Fruit fly (Drosophila melanogaster) whole organism, embryonic: Measurements from ENCODE around the gene CG10348.

ENCODE experiments used
- Ada2b ChIP-seq: fragments of 200-800 bp; sonication (Bioruptor generic); IDR thresholded peaks from 2 replicates; pipeline ENCODE4 v1.3.6; 2022; ENCODE audit warnings: missing biosample characterization, missing genetic modification characterization
- Adf1 ChIP-seq: fragments of 200-800 bp; sonication (Bioruptor generic); IDR thresholded peaks from 2 replicates; pipeline ENCODE4 v1.3.6; 2022; ENCODE audit warnings: missing biosample characterization, missing genetic modification characterization
- Atf6 ChIP-seq: fragments of 200-800 bp; sonication (Bioruptor generic); IDR thresholded peaks from 2 replicates; pipeline ENCODE4 v1.3.6; 2022; ENCODE audit warnings: missing biosample characterization, missing genetic modification characterization
- B-H1 ChIP-seq: fragments of 200-800 bp; sonication (Bioruptor generic); IDR thresholded peaks from 3 replicates; pipeline ENCODE4 v1.3.6; 2022; ENCODE audit warnings: missing biosample characterization, missing genetic modification characterization
- CG10462 ChIP-seq: fragments of 200-800 bp; sonication (Bioruptor generic); optimal IDR thresholded peaks from 2 replicates; lab custom pipeline; 2016; ENCODE audit warnings: missing biosample characterization, missing genetic modification characterization
- CG10979 ChIP-seq: fragments of 200-800 bp; sonication (Bioruptor generic); optimal IDR thresholded peaks from 2 replicates; lab custom pipeline; 2018; ENCODE audit warnings: missing biosample characterization, mild to moderate bottlenecking, missing genetic modification characterization, moderate library complexity
- CG11456 ChIP-seq: fragments of 200-800 bp; sonication (Bioruptor generic); IDR thresholded peaks from 3 replicates; pipeline ENCODE4 v1.3.6; 2022; ENCODE audit warnings: missing biosample characterization, missing genetic modification characterization
- CG11504 ChIP-seq: fragments of 200-800 bp; sonication (Bioruptor generic); optimal IDR thresholded peaks from 3 replicates; lab custom pipeline; 2019; ENCODE audit warnings: missing biosample characterization, mild to moderate bottlenecking, missing genetic modification characterization, moderate library complexity
- CG11695 ChIP-seq: fragments of 200-800 bp; sonication (Bioruptor generic); IDR thresholded peaks from 3 replicates; pipeline ENCODE4 v1.3.6; 2022; ENCODE audit warnings: missing biosample characterization, missing genetic modification characterization
- CG12391 ChIP-seq: fragments of 200-800 bp; sonication (Bioruptor generic); optimal IDR thresholded peaks from 3 replicates; lab custom pipeline; 2018; ENCODE audit warnings: missing biosample characterization, mild to moderate bottlenecking, missing genetic modification characterization, moderate library complexity
- CG15696 ChIP-seq: fragments of 200-800 bp; sonication (Bioruptor generic); optimal IDR thresholded peaks from 2 replicates; lab custom pipeline; 2019; ENCODE audit warnings: missing biosample characterization, mild to moderate bottlenecking, missing genetic modification characterization, moderate library complexity
- CG16863 ChIP-seq: fragments of 200-800 bp; sonication (Bioruptor generic); optimal IDR thresholded peaks from 3 replicates; lab custom pipeline; 2016; ENCODE audit warnings: missing biosample characterization, missing genetic modification characterization
- CG17385 ChIP-seq: fragments of 200-800 bp; sonication (Bioruptor generic); optimal IDR thresholded peaks from 3 replicates; lab custom pipeline; 2018; ENCODE audit warnings: missing biosample characterization, mild to moderate bottlenecking, missing genetic modification characterization
- CG30403 ChIP-seq: fragments of 200-800 bp; sonication (Bioruptor generic); optimal IDR thresholded peaks from 3 replicates; lab custom pipeline; 2016; ENCODE audit warnings: missing biosample characterization, missing genetic modification characterization
- CG31224 ChIP-seq: fragments of 200-800 bp; sonication (Bioruptor generic); IDR thresholded peaks from 2 replicates; pipeline ENCODE4 v1.3.6; 2022; ENCODE audit warnings: missing biosample characterization, missing genetic modification characterization
- CG32532 ChIP-seq: fragments of 200-800 bp; sonication (Bioruptor generic); IDR thresholded peaks from 2 replicates; pipeline ENCODE4 v1.3.6; 2022; ENCODE audit warnings: missing biosample characterization, missing genetic modification characterization
- CG33557 ChIP-seq: fragments of 200-800 bp; sonication (Bioruptor generic); optimal IDR thresholded peaks from 2 replicates; lab custom pipeline; 2019; ENCODE audit warnings: missing biosample characterization, mild to moderate bottlenecking, missing genetic modification characterization, moderate library complexity
- CG4404 ChIP-seq: fragments of 200-800 bp; sonication (Bioruptor generic); IDR thresholded peaks from 2 replicates; pipeline ENCODE4 v1.3.6; 2022; ENCODE audit warnings: missing biosample characterization, missing genetic modification characterization
- CG4820 ChIP-seq: fragments of 200-800 bp; sonication (Bioruptor generic); optimal IDR thresholded peaks from 3 replicates; lab custom pipeline; 2016; ENCODE audit warnings: missing biosample characterization, missing genetic modification characterization
- CG6254 ChIP-seq: fragments of 200-800 bp; sonication (Bioruptor generic); optimal IDR thresholded peaks from 3 replicates; lab custom pipeline; 2017; ENCODE audit warnings: mild to moderate bottlenecking, missing biosample characterization, missing genetic modification reagents, missing genetic modification characterization
- CG9797 ChIP-seq: fragments of 200-800 bp; sonication (Bioruptor generic); optimal IDR thresholded peaks from 3 replicates; lab custom pipeline; 2018; ENCODE audit warnings: missing biosample characterization, mild to moderate bottlenecking, missing genetic modification characterization
- CG9876 ChIP-seq: fragments of 200-800 bp; sonication (Bioruptor generic); optimal IDR thresholded peaks from 2 replicates; lab custom pipeline; 2016; ENCODE audit warnings: missing biosample characterization, missing genetic modification characterization
- CG9932 ChIP-seq: fragments of 200-800 bp; sonication (Bioruptor generic); IDR thresholded peaks from 2 replicates; pipeline ENCODE4 v1.3.6; 2022; ENCODE audit warnings: missing biosample characterization, missing genetic modification characterization
- Camta ChIP-seq: fragments of 200-800 bp; sonication (Bioruptor generic); optimal IDR thresholded peaks from 2 replicates; lab custom pipeline; 2016; ENCODE audit warnings: missing biosample characterization, missing genetic modification characterization
- Dip3 ChIP-seq: fragments of 200-800 bp; sonication (Bioruptor generic); optimal IDR thresholded peaks from 3 replicates; lab custom pipeline; 2016; ENCODE audit warnings: missing biosample characterization, missing genetic modification characterization
- Drgx ChIP-seq: fragments of 200-800 bp; sonication (Bioruptor generic); IDR thresholded peaks from 2 replicates; pipeline ENCODE4 v1.3.6; 2022; ENCODE audit warnings: missing biosample characterization, missing genetic modification characterization
- HmgD ChIP-seq: fragments of 200-800 bp; sonication (Bioruptor generic); optimal IDR thresholded peaks from 3 replicates; lab custom pipeline; 2016; ENCODE audit warnings: missing biosample characterization, missing genetic modification characterization
- MTF-1 ChIP-seq: fragments of 200-800 bp; sonication (Bioruptor generic); optimal IDR thresholded peaks from 2 replicates; lab custom pipeline; 2018; ENCODE audit warnings: missing biosample characterization, mild to moderate bottlenecking, missing genetic modification characterization, borderline replicate concordance
- Med ChIP-seq: fragments of 200-800 bp; sonication (Bioruptor generic); peaks from one replicate; lab custom pipeline; 2016; ENCODE audit warnings: missing biosample characterization, missing genetic modification characterization, mild to moderate bottlenecking, inconsistent platforms, moderate library complexity
- Mes4 ChIP-seq: fragments of 200-800 bp; sonication (Bioruptor generic); optimal IDR thresholded peaks from 2 replicates; lab custom pipeline; 2016; ENCODE audit warnings: missing biosample characterization, missing genetic modification characterization
- Ravus ChIP-seq: fragments of 200-800 bp; sonication (Bioruptor generic); IDR thresholded peaks from 2 replicates; pipeline ENCODE4 v1.3.6; 2022; ENCODE audit warnings: missing biosample characterization, missing genetic modification characterization
- Rfx ChIP-seq: fragments of 200-800 bp; sonication (Bioruptor generic); IDR thresholded peaks from 2 replicates; pipeline ENCODE4 v1.3.6; 2022; ENCODE audit warnings: missing biosample characterization, missing genetic modification characterization
- bbx ChIP-seq: fragments of 200-800 bp; sonication (Bioruptor generic); IDR thresholded peaks from 2 replicates; pipeline ENCODE4 v1.3.6; 2022; ENCODE audit warnings: missing biosample characterization, missing genetic modification characterization; ENCODE audit not compliant: partially characterized antibody
- bsh ChIP-seq, 2 experiments: fragments of 200-800 bp; sonication (Bioruptor generic); optimal IDR thresholded peaks; 2 replicates each; lab custom pipeline; 2017 to 2018; ENCODE audit warnings: mild to moderate bottlenecking in 2 of 2, missing biosample characterization in 2 of 2, missing genetic modification characterization in 2 of 2, moderate library complexity in 1 of 2
- dmrt11E ChIP-seq: fragments of 200-800 bp; sonication (Bioruptor generic); optimal IDR thresholded peaks from 3 replicates; lab custom pipeline; 2018; ENCODE audit warnings: missing biosample characterization, mild to moderate bottlenecking, missing genetic modification characterization, moderate library complexity
- esg ChIP-seq: fragments of 200-800 bp; sonication (Bioruptor generic); conservative IDR thresholded peaks from 2 replicates; pipeline ENCODE4 v1.3.6; 2022; ENCODE audit warnings: missing biosample characterization, missing genetic modification characterization
- gcm ChIP-seq: fragments of 200-800 bp; sonication (Bioruptor generic); optimal IDR thresholded peaks from 2 replicates; lab custom pipeline; 2019; ENCODE audit warnings: missing biosample characterization, mild to moderate bottlenecking, missing genetic modification characterization, moderate library complexity
- kah ChIP-seq: fragments of 200-800 bp; sonication (Bioruptor generic); optimal IDR thresholded peaks from 2 replicates; lab custom pipeline; 2018; ENCODE audit warnings: missing biosample characterization, mild to moderate bottlenecking, missing genetic modification characterization
- lab ChIP-seq: fragments of 200-800 bp; sonication (Bioruptor generic); optimal IDR thresholded peaks from 3 replicates; lab custom pipeline; 2017; ENCODE audit warnings: missing biosample characterization, missing genetic modification characterization, mild to moderate bottlenecking, moderate library complexity, missing genetic modification reagents
- lmd ChIP-seq: fragments of 200-800 bp; sonication (Bioruptor generic); IDR thresholded peaks from 2 replicates; pipeline ENCODE4 v1.3.6; 2022; ENCODE audit warnings: missing biosample characterization, missing genetic modification characterization
- lola ChIP-seq, 3 experiments: fragments of >200 bp in 2 of 3; fragments of 200-800 bp in 1 of 3; sonication (Bioruptor generic) in 1 of 3; optimal IDR thresholded peaks; 2 replicates each; lab custom pipeline; 2017 to 2019; ENCODE audit warnings: missing biosample characterization in 3 of 3, missing genetic modification characterization in 3 of 3, mild to moderate bottlenecking in 1 of 3, moderate library complexity in 1 of 3
- mld ChIP-seq: fragments of 200-800 bp; sonication (Bioruptor generic); IDR thresholded peaks from 3 replicates; pipeline ENCODE4 v1.3.6; 2022; ENCODE audit warnings: missing biosample characterization, missing genetic modification characterization; ENCODE audit not compliant: partially characterized antibody
- nau ChIP-seq: fragments of 200-800 bp; sonication (Bioruptor generic); optimal IDR thresholded peaks from 3 replicates; lab custom pipeline; 2017; ENCODE audit warnings: missing biosample characterization, mild to moderate bottlenecking, missing genetic modification characterization, missing genetic modification reagents
- phol ChIP-seq: fragments of 200-800 bp; sonication (Bioruptor generic); optimal IDR thresholded peaks from 3 replicates; lab custom pipeline; 2018; ENCODE audit warnings: missing biosample characterization, mild to moderate bottlenecking, missing genetic modification characterization, moderate library complexity
- pum ChIP-seq: fragments of 200-800 bp; sonication (Bioruptor generic); optimal IDR thresholded peaks from 2 replicates; lab custom pipeline; 2016; ENCODE audit warnings: missing biosample characterization, missing genetic modification characterization
- row ChIP-seq: fragments of 200-800 bp; sonication (Bioruptor generic); IDR thresholded peaks from 3 replicates; pipeline ENCODE4 v1.3.6; 2022; ENCODE audit warnings: missing biosample characterization, missing genetic modification characterization
- tio ChIP-seq: fragments of 200-800 bp; sonication (Bioruptor generic); optimal IDR thresholded peaks from 2 replicates; lab custom pipeline; 2017; ENCODE audit warnings: missing biosample characterization, missing genetic modification characterization, inconsistent platforms
- unpg ChIP-seq: fragments of 200-800 bp; sonication (Bioruptor generic); optimal IDR thresholded peaks from 3 replicates; lab custom pipeline; 2018; ENCODE audit warnings: missing biosample characterization, mild to moderate bottlenecking, missing genetic modification characterization, moderate library complexity
- vnd ChIP-seq: fragments of 200-800 bp; sonication (Bioruptor generic); IDR thresholded peaks from 3 replicates; pipeline ENCODE4 v1.3.6; 2022; ENCODE audit warnings: missing biosample characterization, missing genetic modification characterization; ENCODE audit not compliant: partially characterized antibody
- zfh1 ChIP-seq: fragments of 200-800 bp; sonication (Bioruptor generic); IDR thresholded peaks from 3 replicates; pipeline ENCODE4 v1.3.6; 2022; ENCODE audit warnings: missing biosample characterization, missing genetic modification characterization

The CG10348 gene

dm6 chr2L:18694724-18695105 lies 37.6 kb downstream of the CG10348 start (continued):
- TF ChIP-seq CG11504 (tag; lab: Kevin White, UChicago) (peak; percentile 61), Med (GFP tag; lab: Kevin White, UChicago) (peak; percentile 88), CG4820 (GFP tag; lab: Kevin White, UChicago) (peak; percentile 20), CG11456 (0 out of 3 replicates have a peak, but pooled peaks have one; percentile 34), nau (no peak), B-H1 (0 out of 3 replicates have a peak, but pooled peaks have one; percentile 22), CG11695 (GFP tag; lab: Robert Waterston, UW) (peak; percentile 62), CG9797 (GFP tag; lab: Kevin White, UChicago) (no peak), bbx (GFP tag; lab: Robert Waterston, UW) (no peak), Ada2b (GFP tag; lab: Robert Waterston, UW) (peak; percentile 48; the same call in 1 of the 2 replicates), CG32532 (GFP tag; lab: Robert Waterston, UW) (no peak), Adf1 (GFP tag; lab: Robert Waterston, UW) (0 out of 2 replicates have a peak, but pooled peaks have one; percentile 4), row (GFP tag; lab: Robert Waterston, UW) (peak; percentile 55), kah (GFP tag; lab: Kevin White, UChicago) (no peak), pum (GFP tag; lab: Kevin White, UChicago) (peak; percentile 21), CG4404 (no peak), Dip3 (GFP tag; lab: Kevin White, UChicago) (no peak), CG30403 (GFP tag; lab: Kevin White, UChicago) (peak; percentile 3), CG10462 (GFP tag; lab: Kevin White, UChicago) (no peak), unpg (GFP tag; lab: Kevin White, UChicago) (peak; percentile 72), vnd (GFP tag; lab: Robert Waterston, UW) (no peak), Camta (GFP tag; lab: Kevin White, UChicago) (peak; percentile 13), CG6254 (no peak), CG9876 (GFP tag; lab: Kevin White, UChicago) (no peak), CG10979 (tag; lab: Kevin White, UChicago) (peak; percentile 8), lab (peak; percentile 19), Atf6 (GFP tag; lab: Robert Waterston, UW) (peak; percentile 56), lola (GFP tag; optimal IDR thresholded peaks at IDR 0.05; lab: Kevin White, UChicago) (no peak), tio (GFP tag; lab: Kevin White, UChicago) (peak; percentile 30), CG15696 (tag; lab: Kevin White, UChicago) (no peak), bsh (GFP tag; optimal IDR thresholded peaks at IDR 0.05; lab: Kevin White, UChicago) (peak in 1 of 2 experiments; percentile 68), CG12391 (peak; percentile 40), CG9932 (GFP tag; lab: Robert Waterston, UW) (peak; percentile 29; the same call in 1 of the 2 replicates), CG31224 (GFP tag; lab: Robert Waterston, UW) (peak; percentile 9; the same call in 1 of the 2 replicates), gcm (GFP tag; lab: Kevin White, UChicago) (no peak), MTF-1 (GFP tag; lab: Kevin White, UChicago) (no peak), Drgx (peak; percentile 18; the same call in 1 of the 2 replicates), dmrt11E (tag; lab: Kevin White, UChicago) (peak; percentile 18), Rfx (GFP tag; lab: Robert Waterston, UW) (peak; percentile 80), esg (GFP tag; lab: Robert Waterston, UW) (0 out of 2 replicates have a peak, but pooled peaks have one; percentile 18), CG33557 (GFP tag; lab: Kevin White, UChicago) (no peak), phol (peak; percentile 19), Ravus (no peak), HmgD (GFP tag; lab: Kevin White, UChicago) (no peak), zfh1 (GFP tag; lab: Robert Waterston, UW) (peak; percentile 48; the same call in 1 of the 3 replicates), CG16863 (GFP tag; lab: Kevin White, UChicago) (peak; percentile 38), mld (no peak), CG17385 (GFP tag; lab: Kevin White, UChicago) (peak; percentile 18), Mes4 (GFP tag; lab: Kevin White, UChicago) (no peak), lmd (GFP tag; lab: Robert Waterston, UW) (0 out of 2 replicates have a peak, but pooled peaks have one; percentile 36)
